Fruit fly (Drosophila melanogaster): ENCODE data around the gene Trp1.

Gene Trp1

DNA sequence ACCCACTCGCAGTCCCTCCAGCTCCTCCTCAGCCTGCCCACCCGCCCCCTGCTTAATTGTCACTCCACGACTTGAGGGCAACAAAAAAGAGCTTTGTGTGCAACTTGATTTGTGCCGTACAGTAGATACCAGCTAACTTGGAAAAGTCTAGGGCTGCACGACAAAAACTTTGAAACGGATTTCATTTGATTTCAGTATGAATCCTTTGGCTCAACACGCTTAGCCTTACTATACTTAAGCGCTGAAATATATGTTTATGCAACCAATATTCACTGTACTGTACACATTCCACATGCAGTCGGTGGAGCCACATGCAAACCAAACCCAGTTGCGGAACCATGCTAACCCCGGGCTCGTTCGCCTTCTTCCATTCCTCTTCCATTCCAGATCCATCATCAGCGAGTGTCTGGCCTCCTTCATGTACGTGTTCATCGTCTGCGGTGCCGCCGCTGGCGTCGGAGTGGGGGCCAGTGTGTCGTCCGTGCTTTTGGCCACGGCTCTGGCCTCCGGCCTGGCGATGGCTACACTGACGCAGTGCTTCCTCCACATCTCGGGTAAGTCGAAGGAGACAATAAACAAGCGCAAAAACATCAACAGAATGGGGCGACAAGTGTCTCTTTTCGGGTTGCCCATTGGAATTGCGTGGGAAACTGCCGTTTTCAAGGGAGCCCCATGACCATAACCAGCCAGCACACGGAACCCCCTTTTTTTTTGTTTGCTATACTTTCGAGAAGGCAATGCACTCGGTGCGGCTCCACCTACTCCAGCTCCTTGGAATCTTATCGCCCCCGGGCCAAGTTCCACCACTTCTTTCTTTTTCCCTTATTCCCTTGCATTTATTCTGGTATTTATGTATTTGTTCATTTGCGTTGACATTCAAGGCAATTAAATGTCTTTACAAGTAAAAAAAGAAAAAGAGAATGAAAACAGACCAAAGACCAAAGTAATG lies 22.5 kb upstream of the Trp1 start (continued):
- TF ChIP-seq sage (GFP tag; optimal IDR thresholded peaks at IDR 0.05) (peak; percentile 78), fru (GFP tag; optimal IDR thresholded peaks at IDR 0.05) (peak; percentile 93), brk (GFP tag; optimal IDR thresholded peaks at IDR 0.05) (peak; percentile 62), lola (GFP tag; optimal IDR thresholded peaks at IDR 0.05) (no peak)

- TF ChIP-seq pan (optimal IDR thresholded peaks at IDR 0.05) (no peak), CG9705 (GFP tag; optimal IDR thresholded peaks at IDR 0.05) (no peak), Vsx2 (GFP tag; optimal IDR thresholded peaks at IDR 0.05; ENCODE audit: partially characterized antibody) (peak; percentile 42), sage (GFP tag; optimal IDR thresholded peaks at IDR 0.05) (no peak), Rel (GFP tag; optimal IDR thresholded peaks at IDR 0.05) (no peak), Rel (tag; optimal IDR thresholded peaks at IDR 0.05) (peak; percentile 43), HLH106 (tag; optimal IDR thresholded peaks at IDR 0.05) (no peak), woc (GFP tag; optimal IDR thresholded peaks at IDR 0.05) (peak; percentile 15), CrebA (GFP tag; optimal IDR thresholded peaks at IDR 0.05; ENCODE audit: borderline replicate concordance) (peak; percentile 48), psq (GFP tag; optimal IDR thresholded peaks at IDR 0.05) (no peak), fru (GFP tag; optimal IDR thresholded peaks at IDR 0.05) (no peak), Abd-B (GFP tag; optimal IDR thresholded peaks at IDR 0.05) (no peak), Dif (GFP tag; optimal IDR thresholded peaks at IDR 0.05; ENCODE audit: partially characterized antibody) (peak; percentile 37), Mio (GFP tag; optimal IDR thresholded peaks at IDR 0.05) (no peak), dl (GFP tag; optimal IDR thresholded peaks at IDR 0.05; ENCODE audit: insufficient read depth in 1 of 2, partially characterized antibody in 2 of 2) (no peak), Dfd (GFP tag; optimal IDR thresholded peaks at IDR 0.05) (no peak)
Measured at dm6 chr2L:9988201-9988990, 20.8 kb upstream of the Trp1 start.

DNA sequence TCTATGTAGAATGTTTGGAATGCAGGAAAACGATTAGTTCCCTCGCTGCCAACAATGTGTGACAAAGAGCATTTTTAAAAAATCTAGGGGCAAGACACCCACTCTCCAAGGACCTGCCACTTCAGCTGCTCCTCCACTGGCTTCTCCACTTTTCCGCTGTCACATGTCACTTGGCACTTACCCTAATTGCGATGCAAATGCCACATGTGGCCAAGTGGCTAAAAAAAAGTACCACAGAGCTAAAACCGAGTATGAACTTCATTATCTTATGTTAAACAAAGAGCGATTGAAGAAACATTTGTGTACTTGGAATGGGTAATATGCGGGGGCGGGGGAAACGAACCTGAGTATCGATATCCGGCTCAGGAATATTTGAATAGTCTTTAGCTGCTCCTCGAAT lies 19.9 kb upstream of the Trp1 start:
- no peak for TF ChIP-seq HLH106 (tag; optimal IDR thresholded peaks at IDR 0.05)

- TF ChIP-seq Sp1 (GFP tag; optimal IDR thresholded peaks at IDR 0.05) (peak; percentile 47), psq (GFP tag; optimal IDR thresholded peaks at IDR 0.05) (peak; percentile 30), Abd-B (GFP tag; optimal IDR thresholded peaks at IDR 0.05) (no peak), Vsx2 (GFP tag; optimal IDR thresholded peaks at IDR 0.05; ENCODE audit: partially characterized antibody) (no peak), Hr78 (GFP tag; optimal IDR thresholded peaks at IDR 0.05) (no peak), br (GFP tag; optimal IDR thresholded peaks at IDR 0.05) (peak; percentile 13), Myc (optimal IDR thresholded peaks at IDR 0.05) (no peak), CG9705 (GFP tag; optimal IDR thresholded peaks at IDR 0.05) (no peak), rgr (GFP tag; optimal IDR thresholded peaks at IDR 0.05) (peak; percentile 46), foxo (GFP tag; optimal IDR thresholded peaks at IDR 0.05) (peak in 1 of 2 experiments; percentile 64), sv (GFP tag; optimal IDR thresholded peaks at IDR 0.05) (no peak), Hnf4 (GFP tag; optimal IDR thresholded peaks at IDR 0.05) (peak; percentile 38), Dfd (GFP tag; optimal IDR thresholded peaks at IDR 0.05) (no peak), fru (GFP tag; optimal IDR thresholded peaks at IDR 0.05) (peak; percentile 53), ey (GFP tag; optimal IDR thresholded peaks at IDR 0.05) (peak; percentile 18), pan (optimal IDR thresholded peaks at IDR 0.05) (no peak), dl (GFP tag; optimal IDR thresholded peaks at IDR 0.05; ENCODE audit: insufficient read depth in 1 of 2, partially characterized antibody in 2 of 2) (no peak), tai (GFP tag; optimal IDR thresholded peaks at IDR 0.05) (no peak), dsf (GFP tag; optimal IDR thresholded peaks at IDR 0.05; ENCODE audit: borderline replicate concordance) (no peak), Rel (GFP tag; optimal IDR thresholded peaks at IDR 0.05) (no peak), Rel (tag; optimal IDR thresholded peaks at IDR 0.05) (no peak), OdsH (GFP tag; optimal IDR thresholded peaks at IDR 0.05) (peak; percentile 47), brk (GFP tag; optimal IDR thresholded peaks at IDR 0.05) (no peak), sage (GFP tag; optimal IDR thresholded peaks at IDR 0.05) (no peak), h (GFP tag; optimal IDR thresholded peaks at IDR 0.05) (peak; percentile 63), HLH106 (tag; optimal IDR thresholded peaks at IDR 0.05) (peak; percentile 29), Jra (GFP tag; optimal IDR thresholded peaks at IDR 0.05) (no peak), jim (GFP tag; optimal IDR thresholded peaks at IDR 0.05) (no peak), lola (GFP tag; optimal IDR thresholded peaks at IDR 0.05) (no peak), usp (GFP tag; optimal IDR thresholded peaks at IDR 0.05) (no peak), Mio (GFP tag; optimal IDR thresholded peaks at IDR 0.05) (no peak), N (GFP tag; optimal IDR thresholded peaks at IDR 0.05) (no peak), woc (GFP tag; optimal IDR thresholded peaks at IDR 0.05) (peak; percentile 12), dmrt93B (GFP tag; optimal IDR thresholded peaks at IDR 0.05) (no peak), Dif (GFP tag; optimal IDR thresholded peaks at IDR 0.05; ENCODE audit: partially characterized antibody) (no peak), CrebA (GFP tag; optimal IDR thresholded peaks at IDR 0.05; ENCODE audit: borderline replicate concordance) (no peak), GATAd (GFP tag; optimal IDR thresholded peaks at IDR 0.05) (no peak)
Measured at dm6 chr2L:9989846-9990506, 19.2 kb upstream of the Trp1 start.

All from whole organism, wandering third instar larva.